Worm (Caenorhabditis elegans) whole organism, young adult: Measurements from ENCODE around the gene irld-2.

Source experiments
- B0035.1 ChIP-seq: sonication (generic microtip); optimal IDR thresholded peaks from 2 replicates; lab custom pipeline; 2016; ENCODE audit warnings: missing genetic modification characterization, mild to moderate bottlenecking, missing compliant biosample characterization, missing genotype, missing genetic modification reagents
- C17E4.6 ChIP-seq: fragments of 200-800 bp; sonication (Bioruptor generic); IDR thresholded peaks from 2 replicates; pipeline ENCODE4 v1.3.6; 2022; ENCODE audit warnings: missing genetic modification reagents, missing genetic modification characterization, missing compliant biosample characterization
- F33H1.4 ChIP-seq: fragments of 200-800 bp; sonication (Bioruptor generic); IDR thresholded peaks from 2 replicates; pipeline ENCODE4 v1.3.6; 2022; ENCODE audit warnings: missing genetic modification reagents, missing genetic modification characterization, missing compliant biosample characterization
- F37B4.10 ChIP-seq: fragments of 200-800 bp; sonication (Bioruptor generic); IDR thresholded peaks from 2 replicates; pipeline ENCODE4 v1.3.6; 2022; ENCODE audit warnings: missing genetic modification characterization, missing compliant biosample characterization
- F57A8.1 ChIP-seq: fragments of 200-800 bp; sonication (Bioruptor generic); optimal IDR thresholded peaks from 2 replicates; lab custom pipeline; 2018; ENCODE audit warnings: mild to moderate bottlenecking, missing genetic modification characterization, moderate library complexity, missing compliant biosample characterization
- K11D2.4 ChIP-seq: fragments of 200-800 bp; sonication (Bioruptor generic); IDR thresholded peaks from 2 replicates; pipeline ENCODE4 v1.3.6; 2022; ENCODE audit warnings: missing genetic modification reagents, missing genetic modification characterization, missing compliant biosample characterization
- K12H6.12 ChIP-seq: fragments of 200-800 bp; sonication (Bioruptor generic); optimal IDR thresholded peaks from 2 replicates; lab custom pipeline; 2018; ENCODE audit warnings: mild to moderate bottlenecking, missing genetic modification characterization, missing compliant biosample characterization
- Y53G8AR.9 ChIP-seq: fragments of 200-800 bp; sonication (Bioruptor generic); conservative IDR thresholded peaks from 2 replicates; pipeline ENCODE4 v1.3.6; 2022; ENCODE audit warnings: missing genetic modification reagents, missing genetic modification characterization, missing compliant biosample characterization
- Y56A3A.18 ChIP-seq: fragments of 200-800 bp; sonication (Bioruptor generic); IDR thresholded peaks from 2 replicates; pipeline ENCODE4 v1.3.6; 2022; ENCODE audit warnings: missing genetic modification reagents, missing genetic modification characterization, missing compliant biosample characterization
- aptf-2 ChIP-seq: fragments of 200-800 bp; sonication (Bioruptor generic); conservative IDR thresholded peaks from 2 replicates; pipeline ENCODE4 v1.3.6; 2022; ENCODE audit warnings: missing genetic modification reagents, missing genetic modification characterization, missing compliant biosample characterization
- aptf-3 ChIP-seq: fragments of 200-800 bp; sonication (Bioruptor generic); IDR thresholded peaks from 2 replicates; pipeline ENCODE4 v1.3.6; 2022; ENCODE audit warnings: missing genetic modification characterization, missing compliant biosample characterization
- atf-7 ChIP-seq: sonication (generic microtip); optimal IDR thresholded peaks from 2 replicates; lab custom pipeline; 2017; ENCODE audit warnings: mild to moderate bottlenecking, missing genetic modification characterization, missing compliant biosample characterization
- attf-5 ChIP-seq: fragments of 200-800 bp; sonication (Bioruptor generic); optimal IDR thresholded peaks from 2 replicates; lab custom pipeline; 2018; ENCODE audit warnings: mild to moderate bottlenecking, missing genetic modification characterization, missing compliant biosample characterization
- bed-2 ChIP-seq: fragments of 200-800 bp; sonication (Bioruptor generic); IDR thresholded peaks from 2 replicates; pipeline ENCODE4 v1.3.6; 2022; ENCODE audit warnings: missing genetic modification reagents, missing genetic modification characterization, missing compliant biosample characterization
- ccch-3 ChIP-seq: fragments of 200-800 bp; sonication (Bioruptor generic); optimal IDR thresholded peaks from 2 replicates; lab custom pipeline; 2018; ENCODE audit warnings: mild to moderate bottlenecking, missing genetic modification characterization, missing compliant biosample characterization
- cebp-2 ChIP-seq: fragments of 200-800 bp; sonication (Bioruptor generic); IDR thresholded peaks from 2 replicates; pipeline ENCODE4 v1.3.6; 2022; ENCODE audit warnings: missing genetic modification characterization, missing compliant biosample characterization
- ceh-100 ChIP-seq: fragments of 200-800 bp; sonication (Bioruptor generic); IDR thresholded peaks from 2 replicates; pipeline ENCODE4 v1.3.6; 2022; ENCODE audit warnings: missing genetic modification reagents, missing genetic modification characterization, missing compliant biosample characterization
- ceh-58 ChIP-seq: fragments of 200-800 bp; sonication (Bioruptor generic); IDR thresholded peaks from 2 replicates; pipeline ENCODE4 v1.3.6; 2022; ENCODE audit warnings: missing genetic modification characterization, missing compliant biosample characterization
- die-1 ChIP-seq: sonication (generic microtip); optimal IDR thresholded peaks from 2 replicates; lab custom pipeline; 2016; ENCODE audit warnings: missing genotype, mild to moderate bottlenecking, missing genetic modification characterization, missing compliant biosample characterization
- egrh-3 ChIP-seq: fragments of 200-800 bp; sonication (Bioruptor generic); IDR thresholded peaks from 2 replicates; pipeline ENCODE4 v1.3.6; 2022; ENCODE audit warnings: missing genetic modification reagents, missing genetic modification characterization, missing compliant biosample characterization
- him-1 ChIP-seq: sonication (generic microtip); optimal IDR thresholded peaks from 2 replicates; lab custom pipeline; 2016; ENCODE audit warnings: missing genotype, missing genetic modification reagents, missing genetic modification characterization, missing compliant biosample characterization
- hlh-12 ChIP-seq: sonication (generic microtip); optimal IDR thresholded peaks from 2 replicates; lab custom pipeline; 2016; ENCODE audit warnings: missing genetic modification characterization, missing compliant biosample characterization
- hrde-1 ChIP-seq: sonication (generic microtip); optimal IDR thresholded peaks from 2 replicates; lab custom pipeline; 2016; ENCODE audit warnings: missing genetic modification characterization, mild to moderate bottlenecking, missing compliant biosample characterization, moderate library complexity, missing genotype, missing genetic modification reagents, borderline replicate concordance
- lin-35 ChIP-seq, 3 experiments: fragments of 150-350 bp in 2 of 3; sonication (generic microtip) in 1 of 3; optimal IDR thresholded peaks; 2 replicates each; lab custom pipeline; 2014 to 2018; ENCODE audit warnings: missing biosample characterization in 3 of 3, missing genetic modification characterization in 3 of 3, missing genetic modification reagents in 3 of 3
- lin-40 ChIP-seq: sonication (generic microtip); optimal IDR thresholded peaks from 2 replicates; lab custom pipeline; 2016; ENCODE audit warnings: missing genetic modification characterization, mild to moderate bottlenecking, missing compliant biosample characterization, missing genotype, missing genetic modification reagents
- lin-54 ChIP-seq: fragments of 200-800 bp; sonication (Bioruptor generic); optimal IDR thresholded peaks from 2 replicates; lab custom pipeline; 2018; ENCODE audit warnings: mild to moderate bottlenecking, missing genetic modification characterization, missing compliant biosample characterization
- lsy-27 ChIP-seq: sonication (generic microtip); optimal IDR thresholded peaks from 2 replicates; lab custom pipeline; 2017; ENCODE audit warnings: missing genetic modification characterization, mild to moderate bottlenecking, missing compliant biosample characterization, antibody characterized with exemption, missing genotype, borderline replicate concordance; ENCODE audit not compliant: insufficient read depth
- madf-3 ChIP-seq: fragments of 200-800 bp; sonication (Bioruptor generic); IDR thresholded peaks from 2 replicates; pipeline ENCODE4 v1.3.6; 2022; ENCODE audit warnings: missing genetic modification reagents, missing genetic modification characterization, missing compliant biosample characterization
- madf-8 ChIP-seq: fragments of 200-800 bp; sonication (Bioruptor generic); conservative IDR thresholded peaks from 2 replicates; pipeline ENCODE4 v1.3.6; 2022; ENCODE audit warnings: missing genetic modification reagents, missing genetic modification characterization, missing compliant biosample characterization
- mel-28 ChIP-seq: sonication (generic microtip); optimal IDR thresholded peaks from 2 replicates; lab custom pipeline; 2016; ENCODE audit warnings: borderline replicate concordance, mild to moderate bottlenecking, missing genetic modification characterization, missing compliant biosample characterization
- mes-4 ChIP-seq: sonication (generic microtip); optimal IDR thresholded peaks from 2 replicates; lab custom pipeline; 2016; ENCODE audit warnings: missing genotype, missing genetic modification characterization, missing compliant biosample characterization
- nfya-1 ChIP-seq: sonication (generic microtip); optimal IDR thresholded peaks from 2 replicates; lab custom pipeline; 2017; ENCODE audit warnings: antibody characterized with exemption, missing compliant biosample characterization, missing genetic modification characterization, borderline replicate concordance; ENCODE audit not compliant: insufficient read depth
- nfya-2 ChIP-seq: fragments of 200-800 bp; sonication (Bioruptor generic); IDR thresholded peaks from 2 replicates; pipeline ENCODE4 v1.3.6; 2022; ENCODE audit warnings: missing genetic modification reagents, missing genetic modification characterization, missing compliant biosample characterization
- nhr-120 ChIP-seq: fragments of 200-800 bp; sonication (Bioruptor generic); IDR thresholded peaks from 2 replicates; pipeline ENCODE4 v1.3.6; 2022; ENCODE audit warnings: missing genetic modification characterization, missing compliant biosample characterization
- nhr-179 ChIP-seq: sonication (generic microtip); optimal IDR thresholded peaks from 2 replicates; lab custom pipeline; 2016; ENCODE audit warnings: mild to moderate bottlenecking, missing genetic modification characterization, missing compliant biosample characterization
- nhr-80 ChIP-seq: sonication (generic microtip); optimal IDR thresholded peaks from 2 replicates; lab custom pipeline; 2016; ENCODE audit warnings: missing genetic modification characterization, missing compliant biosample characterization
- rec-8 ChIP-seq, 2 experiments: sonication (generic microtip); optimal IDR thresholded peaks; 2 replicates each; lab custom pipeline; 2016; ENCODE audit warnings: mild to moderate bottlenecking in 2 of 2, missing genetic modification characterization in 2 of 2, missing genetic modification reagents in 2 of 2, missing genotype in 2 of 2, missing biosample characterization in 1 of 2, missing compliant biosample characterization in 1 of 2, moderate library complexity in 1 of 2
- sea-2 ChIP-seq: fragments of 200-800 bp; sonication (Bioruptor generic); IDR thresholded peaks from 2 replicates; pipeline ENCODE4 v1.3.6; 2022; ENCODE audit warnings: missing genetic modification characterization, missing compliant biosample characterization
- snpc-1.3 ChIP-seq: sonication (generic microtip); optimal IDR thresholded peaks from 2 replicates; lab custom pipeline; 2017; ENCODE audit warnings: missing genetic modification characterization, mild to moderate bottlenecking, missing compliant biosample characterization, antibody characterized with exemption, moderate library complexity, missing genotype, missing genetic modification reagents; ENCODE audit not compliant: insufficient read depth
- sptf-2 ChIP-seq: fragments of 200-800 bp; sonication (Bioruptor generic); optimal IDR thresholded peaks from 2 replicates; lab custom pipeline; 2018; ENCODE audit warnings: mild to moderate bottlenecking, missing genetic modification characterization, missing compliant biosample characterization
- tbp1 ChIP-seq: fragments of 200-800 bp; sonication (Bioruptor generic); optimal IDR thresholded peaks from 2 replicates; lab custom pipeline; 2018; ENCODE audit warnings: mild to moderate bottlenecking, missing genetic modification characterization, missing compliant biosample characterization
- tlf-1 ChIP-seq: fragments of 200-800 bp; sonication (Bioruptor generic); optimal IDR thresholded peaks from 2 replicates; lab custom pipeline; 2018; ENCODE audit warnings: mild to moderate bottlenecking, missing genetic modification characterization, missing compliant biosample characterization
- zfh-2 ChIP-seq: fragments of 200-800 bp; sonication (Bioruptor generic); conservative IDR thresholded peaks from 2 replicates; pipeline ENCODE4 v1.3.6; 2022; ENCODE audit warnings: missing genetic modification reagents, missing genetic modification characterization, missing compliant biosample characterization
- zim-3 ChIP-seq: sonication (generic microtip); optimal IDR thresholded peaks from 2 replicates; lab custom pipeline; 2017; ENCODE audit warnings: mild to moderate bottlenecking, missing genetic modification characterization, moderate library complexity, missing compliant biosample characterization
- ztf-22 ChIP-seq: fragments of 200-800 bp; sonication (Bioruptor generic); optimal IDR thresholded peaks from 2 replicates; lab custom pipeline; 2018; ENCODE audit warnings: mild to moderate bottlenecking, missing genetic modification characterization, moderate library complexity, missing compliant biosample characterization
- ztf-25 ChIP-seq: fragments of 200-800 bp; sonication (Bioruptor generic); IDR thresholded peaks from 2 replicates; pipeline ENCODE4 v1.3.6; 2022; ENCODE audit warnings: missing genetic modification reagents, missing genetic modification characterization, missing compliant biosample characterization

Gene irld-2

DNA sequence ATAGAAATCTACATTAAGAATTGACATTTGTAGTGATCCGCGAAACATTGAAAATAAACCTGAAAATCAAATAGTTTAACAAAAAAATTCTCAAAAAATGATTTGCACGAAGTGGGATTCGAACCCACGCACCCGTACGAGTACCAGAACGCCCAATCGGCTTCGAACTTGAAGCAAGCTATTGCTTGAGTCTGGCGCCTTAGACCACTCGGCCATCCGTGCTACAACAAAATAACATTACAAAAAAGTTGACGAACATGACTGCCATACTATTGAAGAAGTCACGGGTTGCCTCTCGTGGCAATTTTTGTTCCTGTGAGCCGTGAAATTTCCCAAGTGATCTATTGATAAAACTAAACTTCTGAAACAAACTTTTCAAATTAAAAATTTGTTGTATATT lies 48.4 kb upstream of the irld-2 start (continued):
- no peak for TF ChIP-seq nfya-2 (GFP tag; lab: Robert Waterston, UW)
- no peak for TF ChIP-seq F37B4.10
- no peak for TF ChIP-seq hlh-12 (tag; lab: Kevin White, UChicago)
- no peak for TF ChIP-seq cebp-2 (GFP tag; lab: Robert Waterston, UW)
- TF ChIP-seq zim-3 (tag; lab: Kevin White, UChicago) = no peak

DNA sequence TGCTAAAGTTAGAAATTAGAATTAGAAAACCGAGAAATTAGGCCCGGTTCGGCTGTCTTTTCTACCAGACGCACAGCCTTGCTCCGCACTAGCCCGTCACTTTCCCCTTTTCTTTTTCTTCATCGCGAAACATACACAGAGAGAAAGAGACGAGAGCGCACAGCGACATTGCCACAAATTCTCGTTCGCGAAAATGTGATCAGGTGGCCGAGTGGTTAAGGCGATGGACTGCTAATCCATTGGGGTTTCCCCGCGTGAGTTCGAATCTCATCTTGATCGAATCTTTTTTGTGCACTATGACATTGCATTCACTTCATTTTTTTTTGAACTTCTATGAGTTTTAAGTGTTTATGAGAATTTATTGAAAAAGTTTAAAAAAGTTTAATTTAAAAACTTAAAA lies 47.6 kb upstream of the irld-2 start:
- no peak for TF ChIP-seq nfya-1 (tag; lab: Kevin White, UChicago)
- peak; percentile 60 for TF ChIP-seq K11D2.4 (GFP tag; lab: Robert Waterston, UW)
- no peak for TF ChIP-seq C17E4.6 (GFP tag; lab: Robert Waterston, UW)
- peak; percentile 41 for TF ChIP-seq nhr-80 (tag; lab: Kevin White, UChicago)
- TF ChIP-seq him-1 (tag; lab: Kevin White, UChicago) = peak; percentile 79
- TF ChIP-seq lin-40 (tag; lab: Kevin White, UChicago) = peak; percentile 68
- TF ChIP-seq Y53G8AR.9 (GFP tag; lab: Robert Waterston, UW) = 0 out of 2 replicates have a peak, but pooled peaks have one; percentile 35
- TF ChIP-seq ztf-22 = no peak
- TF ChIP-seq K12H6.12 (tag; lab: Kevin White, UChicago) = no peak
- no peak for TF ChIP-seq ceh-58 (GFP tag; lab: Robert Waterston, UW)
- TF ChIP-seq lin-35 (GFP tag; optimal IDR thresholded peaks at IDR 0.05; lab: Kevin White, UChicago) = peak in 1 of 3 experiments; percentile 42
- no peak for TF ChIP-seq ztf-25
- no peak for TF ChIP-seq mes-4 (tag; lab: Kevin White, UChicago)
- TF ChIP-seq egrh-3 = no peak
- TF ChIP-seq F57A8.1 (GFP tag; lab: Kevin White, UChicago) = no peak
- TF ChIP-seq Y56A3A.18 (GFP tag; lab: Robert Waterston, UW) = peak; percentile 75; the same call in 1 of the 2 replicates
- TF ChIP-seq zfh-2 (GFP tag; lab: Robert Waterston, UW) = peak; percentile 40; the same call in 1 of the 2 replicates
- TF ChIP-seq cebp-2 (GFP tag; lab: Robert Waterston, UW) = no peak
- no peak for TF ChIP-seq madf-8
- peak; percentile 13 for TF ChIP-seq zim-3 (tag; lab: Kevin White, UChicago)
- peak; percentile 79 for TF ChIP-seq die-1 (tag; lab: Kevin White, UChicago)
- peak; percentile 49; the same call in 1 of the 2 replicates for TF ChIP-seq ceh-100 (GFP tag; lab: Robert Waterston, UW)
- no peak for TF ChIP-seq hrde-1 (tag; lab: Kevin White, UChicago)
- no peak for TF ChIP-seq bed-2
- TF ChIP-seq aptf-3 = no peak
- TF ChIP-seq madf-3 = no peak
- no peak for TF ChIP-seq mel-28 (tag; lab: Kevin White, UChicago)
- TF ChIP-seq lin-54 (GFP tag; lab: Kevin White, UChicago) = peak; percentile 34
- TF ChIP-seq ccch-3 (GFP tag; lab: Kevin White, UChicago) = no peak
- peak; percentile 53 for TF ChIP-seq snpc-1.3 (tag; lab: Kevin White, UChicago)
- TF ChIP-seq B0035.1 (tag; lab: Kevin White, UChicago) = no peak
- peak; percentile 6 for TF ChIP-seq sptf-2 (GFP tag; lab: Kevin White, UChicago)
- TF ChIP-seq rec-8 (tag; optimal IDR thresholded peaks at IDR 0.05; lab: Kevin White, UChicago) = no peak
- no peak for TF ChIP-seq F33H1.4 (GFP tag; lab: Robert Waterston, UW)
- TF ChIP-seq nhr-120 (GFP tag; lab: Robert Waterston, UW) = no peak
- no peak for TF ChIP-seq sea-2
- no peak for TF ChIP-seq tlf-1 (GFP tag; lab: Kevin White, UChicago)
- peak; percentile 92 for TF ChIP-seq tbp1 (GFP tag; lab: Kevin White, UChicago)
- TF ChIP-seq attf-5 (GFP tag; lab: Kevin White, UChicago) = no peak
- no peak for TF ChIP-seq atf-7
- peak; percentile 31 for TF ChIP-seq lsy-27 (tag; lab: Kevin White, UChicago)
- TF ChIP-seq nhr-179 (tag; lab: Kevin White, UChicago) = peak; percentile 32
- no peak for TF ChIP-seq aptf-2 (GFP tag; lab: Robert Waterston, UW)
